Worm (Caenorhabditis elegans): Measurements from ENCODE around the gene Y50E8A.12.
A peak's percentile ranks its signal among the peaks of the same experiment; 100 is the strongest.

Gene Y50E8A.12

ce11 chrV:14820314-14820713 lies 36.3 kb upstream of the Y50E8A.12 start:
- TF ChIP-seq lin-14 (GFP tag; optimal IDR thresholded peaks at IDR 0.05) (peak; percentile 76), nhr-19 (GFP tag; conservative IDR thresholded peaks at IDR 0.05) (0 out of 2 replicates have a peak, but pooled peaks have one; percentile 7), C34B4.2 (tag; optimal IDR thresholded peaks at IDR 0.05) (no peak), unc-62 (GFP tag; optimal IDR thresholded peaks at IDR 0.05) (no peak), lsy-2 (tag; optimal IDR thresholded peaks at IDR 0.05) (peak in 1 of 2 experiments; percentile 39), snu-23 (GFP tag; optimal IDR thresholded peaks at IDR 0.05) (peak; percentile 13), rnt-1 (tag; optimal IDR thresholded peaks at IDR 0.05) (peak; percentile 53)

- TF ChIP-seq ceh-90 (tag; optimal IDR thresholded peaks at IDR 0.05) (no peak), unc-98 (GFP tag; IDR thresholded peaks at IDR 0.05) (no peak), ets-5 (GFP tag; IDR thresholded peaks at IDR 0.05) (no peak), egl-27 (tag; optimal IDR thresholded peaks at IDR 0.05) (no peak), efl-3 (GFP tag; optimal IDR thresholded peaks at IDR 0.05) (no peak), nhr-19 (GFP tag; conservative IDR thresholded peaks at IDR 0.05) (no peak), ces-1 (GFP tag; optimal IDR thresholded peaks at IDR 0.05) (no peak), blmp-1 (tag; optimal IDR thresholded peaks at IDR 0.05) (no peak), ceh-82 (tag; optimal IDR thresholded peaks at IDR 0.05) (no peak), sptf-1 (tag; optimal IDR thresholded peaks at IDR 0.05) (no peak), grh-1 (GFP tag; IDR thresholded peaks at IDR 0.05) (no peak), unc-62 (GFP tag; optimal IDR thresholded peaks at IDR 0.05) (no peak), nhr-28 (tag; optimal IDR thresholded peaks at IDR 0.05) (no peak), aly-2 (tag; optimal IDR thresholded peaks at IDR 0.05) (no peak), irx-1 (tag; optimal IDR thresholded peaks at IDR 0.05) (no peak), nhr-77 (tag; optimal IDR thresholded peaks at IDR 0.05) (no peak), pqm-1 (tag; optimal IDR thresholded peaks at IDR 0.05) (no peak), lin-35 (GFP tag; optimal IDR thresholded peaks at IDR 0.05) (no peak), ceh-88 (GFP tag; IDR thresholded peaks at IDR 0.05) (no peak)
These were observed 31.5 kb upstream of the Y50E8A.12 start, which contains the start of gene rin-1 for ce11 chrV:14815500-14815899. Gene rin-1, minus strand, starts transcription at chrV:14815600.

- TF ChIP-seq snpc-4 (tag; optimal IDR thresholded peaks at IDR 0.05) (no peak), lsy-2 (tag; optimal IDR thresholded peaks at IDR 0.05) (peak; percentile 56 to 79)
These were observed 29.6 kb upstream of the Y50E8A.12 start for ce11 chrV:14813566-14813965.

- TF ChIP-seq Y116A8C.19 (tag; optimal IDR thresholded peaks at IDR 0.05; ENCODE audit: borderline replicate concordance): no peak
- no peak for TF ChIP-seq lsy-2 (tag; optimal IDR thresholded peaks at IDR 0.05)
- TF ChIP-seq ama-1 (optimal IDR thresholded peaks at IDR 0.05): no peak
- no peak for TF ChIP-seq nhr-11 (tag; optimal IDR thresholded peaks at IDR 0.05)
- no peak for TF ChIP-seq efl-1 (optimal IDR thresholded peaks at IDR 0.05)
- peak in 1 of 2 experiments; percentile 24 for TF ChIP-seq efl-1 (GFP tag; optimal IDR thresholded peaks at IDR 0.05 in 1 of 2)
- no peak for TF ChIP-seq lin-15B (tag; optimal IDR thresholded peaks at IDR 0.05)
- TF ChIP-seq nhr-47 (tag; optimal IDR thresholded peaks at IDR 0.05): no peak
- TF ChIP-seq lin-13 (GFP tag; optimal IDR thresholded peaks at IDR 0.05): no peak
- no peak for TF ChIP-seq ceh-82 (tag; optimal IDR thresholded peaks at IDR 0.05)
- TF ChIP-seq dpl-1 (GFP tag; optimal IDR thresholded peaks at IDR 0.05): no peak
- no peak for TF ChIP-seq pax-3 (tag; optimal IDR thresholded peaks at IDR 0.05)
- TF ChIP-seq ces-1 (GFP tag; optimal IDR thresholded peaks at IDR 0.05): no peak
- peak; percentile 12 for TF ChIP-seq lin-14 (GFP tag; optimal IDR thresholded peaks at IDR 0.05)
- TF ChIP-seq blmp-1 (tag; optimal IDR thresholded peaks at IDR 0.05): peak; percentile 52
- TF ChIP-seq egl-27 (tag; optimal IDR thresholded peaks at IDR 0.05): no peak
- no peak for TF ChIP-seq xbp-1 (tag; optimal IDR thresholded peaks at IDR 0.05)
- no peak for TF ChIP-seq ceh-88 (GFP tag; IDR thresholded peaks at IDR 0.05)
- no peak for TF ChIP-seq egl-13 (tag; optimal IDR thresholded peaks at IDR 0.05)
- TF ChIP-seq tbx-2 (tag; optimal IDR thresholded peaks at IDR 0.05): no peak
- TF ChIP-seq nhr-85 (tag): peak; percentile 72
- TF ChIP-seq mab-9 (GFP tag; IDR thresholded peaks at IDR 0.05): no peak
- TF ChIP-seq mef-2 (tag; optimal IDR thresholded peaks at IDR 0.05): no peak
- TF ChIP-seq C16A3.4 (tag; optimal IDR thresholded peaks at IDR 0.05): no peak
- TF ChIP-seq nhr-19 (GFP tag; conservative IDR thresholded peaks at IDR 0.05): no peak
These were observed 22.3 kb upstream of the Y50E8A.12 start for ce11 chrV:14806204-14806737.
